Worm (Caenorhabditis elegans): Measurements from ENCODE around the gene mlt-3.

mlt-3 gene

ce11 chrIV:12197679-12198078 is 29.2 kb downstream of the mlt-3 start (continued):
- no peak for TF ChIP-seq nhr-111 (GFP tag; optimal IDR thresholded peaks at IDR 0.05)
- no peak for TF ChIP-seq php-3 (GFP tag; IDR thresholded peaks at IDR 0.05)
- TF ChIP-seq mep-1 (tag; optimal IDR thresholded peaks at IDR 0.05): peak; percentile 19
- no peak for TF ChIP-seq ctbp-1 (GFP tag; IDR thresholded peaks at IDR 0.05)
- no peak for TF ChIP-seq tag-97 (GFP tag; IDR thresholded peaks at IDR 0.05)
- no peak for TF ChIP-seq snpc-1.2 (GFP tag; IDR thresholded peaks at IDR 0.05)
- TF ChIP-seq aha-1 (tag): no peak
- no peak for TF ChIP-seq mdt-29 (GFP tag; IDR thresholded peaks at IDR 0.05)
- no peak for TF ChIP-seq lin-39 (tag; optimal IDR thresholded peaks at IDR 0.05)
- no peak for TF ChIP-seq jun-1 (tag; optimal IDR thresholded peaks at IDR 0.05)
- peak; percentile 80 for TF ChIP-seq hlh-11 (tag; optimal IDR thresholded peaks at IDR 0.05)
- no peak for TF ChIP-seq nhr-102 (tag; optimal IDR thresholded peaks at IDR 0.05)
- no peak for TF ChIP-seq Y105C5A.15 (GFP tag; IDR thresholded peaks at IDR 0.05)
- no peak for TF ChIP-seq zag-1 (tag; optimal IDR thresholded peaks at IDR 0.05)
- TF ChIP-seq set-16 (GFP tag; IDR thresholded peaks at IDR 0.05): no peak
- no peak for TF ChIP-seq lin-29 (GFP tag; IDR thresholded peaks at IDR 0.05)
- TF ChIP-seq spr-3 (GFP tag; optimal IDR thresholded peaks at IDR 0.05): no peak
- peak; percentile 25 for TF ChIP-seq hlh-30 (tag; optimal IDR thresholded peaks at IDR 0.05; ENCODE audit: insufficient read depth)
- TF ChIP-seq T26A8.4 (GFP tag; IDR thresholded peaks at IDR 0.05): no peak
- no peak for TF ChIP-seq hmg-1.1 (GFP tag; IDR thresholded peaks at IDR 0.05)
- TF ChIP-seq fos-1 (tag; optimal IDR thresholded peaks at IDR 0.05): no peak
- no peak for TF ChIP-seq daf-12 (tag; optimal IDR thresholded peaks at IDR 0.05)
- TF ChIP-seq zfp-3 (GFP tag; conservative IDR thresholded peaks at IDR 0.05): no peak
- no peak for TF ChIP-seq unc-130 (GFP tag; optimal IDR thresholded peaks at IDR 0.05)
- peak; percentile 68 for TF ChIP-seq pqm-1 (tag; optimal IDR thresholded peaks at IDR 0.05)
- TF ChIP-seq Y5F2A.4 (GFP tag; optimal IDR thresholded peaks at IDR 0.05): no peak
- no peak for TF ChIP-seq arid-1 (GFP tag; conservative IDR thresholded peaks at IDR 0.05)
- peak; percentile 1 to 45 for TF ChIP-seq unc-62 (GFP tag; optimal IDR thresholded peaks at IDR 0.05 in 1 of 2)
- no peak for TF ChIP-seq unc-62 (tag; optimal IDR thresholded peaks at IDR 0.05)
- TF ChIP-seq T20F7.1 (GFP tag; optimal IDR thresholded peaks at IDR 0.05): peak; percentile 26
- TF ChIP-seq daf-16 (GFP tag; optimal IDR thresholded peaks at IDR 0.05): peak in 1 of 2 experiments; percentile 33
- TF ChIP-seq daf-16 (tag; optimal IDR thresholded peaks at IDR 0.05): peak; percentile 78
- no peak for TF ChIP-seq ZK546.5 (tag; optimal IDR thresholded peaks at IDR 0.05)
- peak; percentile 25 for TF ChIP-seq nhr-77 (tag; optimal IDR thresholded peaks at IDR 0.05)
- TF ChIP-seq dpl-1 (GFP tag; optimal IDR thresholded peaks at IDR 0.05): no peak
- TF ChIP-seq nhr-11 (tag; optimal IDR thresholded peaks at IDR 0.05): no peak
- TF ChIP-seq daf-19 (GFP tag; conservative IDR thresholded peaks at IDR 0.05): no peak
- TF ChIP-seq dve-1 (tag; optimal IDR thresholded peaks at IDR 0.05; ENCODE audit: insufficient read depth): peak; percentile 66
- no peak for TF ChIP-seq aly-2 (tag; optimal IDR thresholded peaks at IDR 0.05)
- TF ChIP-seq rbr-2 (tag; optimal IDR thresholded peaks at IDR 0.05): no peak
- TF ChIP-seq tra-1 (GFP tag; IDR thresholded peaks at IDR 0.05): no peak
- no peak for TF ChIP-seq pha-4 (GFP tag; IDR thresholded peaks at IDR 0.05)
- TF ChIP-seq pha-4 (tag; optimal IDR thresholded peaks at IDR 0.05): no peak
- TF ChIP-seq dmd-8 (GFP tag; IDR thresholded peaks at IDR 0.05): no peak
- TF ChIP-seq F49E8.2 (tag; optimal IDR thresholded peaks at IDR 0.05; ENCODE audit: borderline replicate concordance): no peak
- no peak for TF ChIP-seq lin-13 (GFP tag; optimal IDR thresholded peaks at IDR 0.05)
- TF ChIP-seq ceh-62 (tag; optimal IDR thresholded peaks at IDR 0.05): no peak
- TF ChIP-seq cey-2 (tag; optimal IDR thresholded peaks at IDR 0.05; ENCODE audit: borderline replicate concordance, insufficient read depth): no peak
- no peak for TF ChIP-seq ceh-82 (tag; optimal IDR thresholded peaks at IDR 0.05)
- no peak for TF ChIP-seq lin-38 (GFP tag; IDR thresholded peaks at IDR 0.05)
- TF ChIP-seq mes-2 (tag; optimal IDR thresholded peaks at IDR 0.05; ENCODE audit: poor library complexity, severe bottlenecking): peak; percentile 18
- no peak for TF ChIP-seq F37D6.2 (tag; optimal IDR thresholded peaks at IDR 0.05)
- no peak for TF ChIP-seq madf-5 (GFP tag; IDR thresholded peaks at IDR 0.05)
